Fruit fly (Drosophila melanogaster) whole organism, embryonic: Measurements from ENCODE around the gene CG12009.

ENCODE experiments used
- Adf1 ChIP-seq: fragments of 200-800 bp; sonication (Bioruptor generic); IDR thresholded peaks from 2 replicates; pipeline ENCODE4 v1.3.6; 2022; ENCODE audit warnings: missing biosample characterization, missing genetic modification characterization
- Atf6 ChIP-seq: fragments of 200-800 bp; sonication (Bioruptor generic); IDR thresholded peaks from 2 replicates; pipeline ENCODE4 v1.3.6; 2022; ENCODE audit warnings: missing biosample characterization, missing genetic modification characterization
- BtbVII ChIP-seq: fragments of 200-800 bp; sonication (Bioruptor generic); optimal IDR thresholded peaks from 3 replicates; lab custom pipeline; 2017; ENCODE audit warnings: missing biosample characterization, mild to moderate bottlenecking, missing genetic modification characterization
- Bteb2 ChIP-seq: fragments of 200-800 bp; sonication (Bioruptor generic); optimal IDR thresholded peaks from 2 replicates; lab custom pipeline; 2016; ENCODE audit warnings: missing biosample characterization, missing genetic modification characterization
- CG10654 ChIP-seq: fragments of 200-800 bp; sonication (Bioruptor generic); optimal IDR thresholded peaks from 2 replicates; lab custom pipeline; 2016; ENCODE audit warnings: missing biosample characterization, missing genetic modification characterization
- CG10959 ChIP-seq: fragments of 200-800 bp; sonication (Bioruptor generic); IDR thresholded peaks from 2 replicates; pipeline ENCODE4 v1.3.6; 2022; ENCODE audit warnings: missing biosample characterization, missing genetic modification characterization
- CG14050 ChIP-seq: fragments of 200-800 bp; sonication (Bioruptor generic); IDR thresholded peaks from 3 replicates; pipeline ENCODE4 v1.3.6; 2022; ENCODE audit warnings: missing biosample characterization, missing genetic modification characterization
- CG15601 ChIP-seq: fragments of 200-800 bp; sonication (Bioruptor generic); optimal IDR thresholded peaks from 3 replicates; lab custom pipeline; 2019; ENCODE audit warnings: missing biosample characterization, mild to moderate bottlenecking, missing genetic modification characterization, moderate library complexity
- CG1603 ChIP-seq: fragments of 200-800 bp; sonication (Bioruptor generic); optimal IDR thresholded peaks from 2 replicates; lab custom pipeline; 2019; ENCODE audit warnings: missing biosample characterization, mild to moderate bottlenecking, missing genetic modification characterization, moderate library complexity
- CG16863 ChIP-seq: fragments of 200-800 bp; sonication (Bioruptor generic); optimal IDR thresholded peaks from 3 replicates; lab custom pipeline; 2016; ENCODE audit warnings: missing biosample characterization, missing genetic modification characterization
- CG17829 ChIP-seq: fragments of 200-800 bp; optimal IDR thresholded peaks from 2 replicates; lab custom pipeline; 2019; ENCODE audit warnings: missing biosample characterization, mild to moderate bottlenecking, missing genetic modification characterization, moderate library complexity
- CG2116 ChIP-seq: fragments of 200-800 bp; sonication (Bioruptor generic); optimal IDR thresholded peaks from 3 replicates; lab custom pipeline; 2018; ENCODE audit warnings: missing biosample characterization, mild to moderate bottlenecking, missing genetic modification characterization
- CG34422 ChIP-seq: fragments of 200-800 bp; sonication (Bioruptor generic); IDR thresholded peaks from 3 replicates; pipeline ENCODE4 v1.3.6; 2022; ENCODE audit warnings: missing biosample characterization, missing genetic modification characterization
- H15 ChIP-seq: fragments of 200-800 bp; sonication (Bioruptor generic); IDR thresholded peaks from 3 replicates; pipeline ENCODE4 v1.3.6; 2022; ENCODE audit warnings: missing biosample characterization, missing genetic modification characterization
- Max ChIP-seq: fragments of 200-800 bp; sonication (Bioruptor generic); optimal IDR thresholded peaks from 2 replicates; lab custom pipeline; 2016; ENCODE audit warnings: missing biosample characterization, mild to moderate bottlenecking, missing genetic modification characterization
- Oaz ChIP-seq: fragments of 200-800 bp; sonication (Bioruptor generic); IDR thresholded peaks from 2 replicates; pipeline ENCODE4 v1.3.6; 2022; ENCODE audit warnings: missing biosample characterization, missing genetic modification characterization
- Pdp1 ChIP-seq, 2 experiments: fragments of 200-800 bp; sonication (Bioruptor generic); optimal IDR thresholded peaks; 3 replicates each; lab custom pipeline; 2016; ENCODE audit warnings: missing biosample characterization in 2 of 2, missing genetic modification characterization in 2 of 2, mild to moderate bottlenecking in 1 of 2, moderate library complexity in 1 of 2
- Trl ChIP-seq, 3 experiments: fragments of >200 bp in 2 of 3; fragments of 200-800 bp in 1 of 3; sonication (Bioruptor generic) in 1 of 3; optimal IDR thresholded peaks; 2 replicates in 1 of 3; 3 replicates in 2 of 3; lab custom pipeline; 2016 to 2017; ENCODE audit warnings: missing biosample characterization in 1 of 3, missing genetic modification characterization in 1 of 3
- YL-1 ChIP-seq: fragments of 200-800 bp; sonication (Bioruptor generic); optimal IDR thresholded peaks from 3 replicates; lab custom pipeline; 2017; ENCODE audit warnings: missing biosample characterization, mild to moderate bottlenecking, missing genetic modification characterization
- cato ChIP-seq: fragments of 200-800 bp; sonication (Bioruptor generic); optimal IDR thresholded peaks from 2 replicates; lab custom pipeline; 2016; ENCODE audit warnings: missing biosample characterization, missing genetic modification characterization, borderline replicate concordance
- chm ChIP-seq: fragments of 200-800 bp; sonication (Bioruptor generic); IDR thresholded peaks from 2 replicates; pipeline ENCODE4 v1.3.6; 2022; ENCODE audit warnings: missing biosample characterization, missing genetic modification characterization
- corto ChIP-seq: fragments of 200-800 bp; sonication (Bioruptor generic); optimal IDR thresholded peaks from 2 replicates; lab custom pipeline; 2016; ENCODE audit warnings: missing biosample characterization, mild to moderate bottlenecking, missing genetic modification characterization, moderate library complexity
- crp ChIP-seq, 2 experiments: fragments of 200-800 bp; sonication (Bioruptor generic); optimal IDR thresholded peaks; 2 replicates in 1 of 2; 3 replicates in 1 of 2; lab custom pipeline; 2017; ENCODE audit warnings: missing biosample characterization in 2 of 2, missing genetic modification characterization in 2 of 2, mild to moderate bottlenecking in 1 of 2, moderate library complexity in 1 of 2
- disco-r ChIP-seq: fragments of 200-800 bp; sonication (Bioruptor generic); optimal IDR thresholded peaks from 2 replicates; lab custom pipeline; 2016; ENCODE audit warnings: missing biosample characterization, missing genetic modification characterization
- dpn ChIP-seq, 2 experiments: fragments of 200-800 bp; sonication (Bioruptor generic); optimal IDR thresholded peaks; 3 replicates each; lab custom pipeline; 2016; ENCODE audit warnings: missing biosample characterization in 2 of 2, missing genetic modification characterization in 2 of 2
- exex ChIP-seq: fragments of 200-800 bp; sonication (Bioruptor generic); optimal IDR thresholded peaks from 4 replicates; lab custom pipeline; 2018; ENCODE audit warnings: missing biosample characterization, mild to moderate bottlenecking, missing genetic modification characterization, moderate library complexity
- gro ChIP-seq: fragments of 200-800 bp; sonication (Bioruptor generic); optimal IDR thresholded peaks from 2 replicates; lab custom pipeline; 2016; ENCODE audit warnings: missing biosample characterization, missing genetic modification characterization
- gsb ChIP-seq: fragments of 200-800 bp; sonication (Bioruptor generic); IDR thresholded peaks from 2 replicates; pipeline ENCODE4 v1.3.6; 2022; ENCODE audit warnings: missing biosample characterization, missing genetic modification characterization
- lmd ChIP-seq: fragments of 200-800 bp; sonication (Bioruptor generic); IDR thresholded peaks from 2 replicates; pipeline ENCODE4 v1.3.6; 2022; ENCODE audit warnings: missing biosample characterization, missing genetic modification characterization
- maf-S ChIP-seq: fragments of 200-800 bp; sonication (Bioruptor generic); optimal IDR thresholded peaks from 2 replicates; lab custom pipeline; 2016; ENCODE audit warnings: missing biosample characterization, missing genetic modification characterization
- nom ChIP-seq: fragments of 200-800 bp; sonication (Bioruptor generic); optimal IDR thresholded peaks from 2 replicates; lab custom pipeline; 2017; ENCODE audit warnings: missing biosample characterization, missing genetic modification characterization, mild to moderate bottlenecking, moderate library complexity, missing genetic modification reagents
- otp ChIP-seq: fragments of 200-800 bp; sonication (Bioruptor generic); IDR thresholded peaks from 3 replicates; pipeline ENCODE4, ENCODE4 v1.3.6; 2022; ENCODE audit warnings: missing biosample characterization, missing genetic modification characterization
- toy ChIP-seq: fragments of 200-800 bp; sonication (Bioruptor generic); IDR thresholded peaks from 2 replicates; pipeline ENCODE4 v1.3.6; 2022; ENCODE audit warnings: missing biosample characterization, missing genetic modification characterization
- yki ChIP-seq: fragments of >200 bp; optimal IDR thresholded peaks from 3 replicates; lab custom pipeline; 2018
- zf30C ChIP-seq: fragments of 200-800 bp; sonication (Bioruptor generic); optimal IDR thresholded peaks from 3 replicates; lab custom pipeline; 2018; ENCODE audit warnings: missing biosample characterization, mild to moderate bottlenecking, missing genetic modification characterization

Gene CG12009

DNA sequence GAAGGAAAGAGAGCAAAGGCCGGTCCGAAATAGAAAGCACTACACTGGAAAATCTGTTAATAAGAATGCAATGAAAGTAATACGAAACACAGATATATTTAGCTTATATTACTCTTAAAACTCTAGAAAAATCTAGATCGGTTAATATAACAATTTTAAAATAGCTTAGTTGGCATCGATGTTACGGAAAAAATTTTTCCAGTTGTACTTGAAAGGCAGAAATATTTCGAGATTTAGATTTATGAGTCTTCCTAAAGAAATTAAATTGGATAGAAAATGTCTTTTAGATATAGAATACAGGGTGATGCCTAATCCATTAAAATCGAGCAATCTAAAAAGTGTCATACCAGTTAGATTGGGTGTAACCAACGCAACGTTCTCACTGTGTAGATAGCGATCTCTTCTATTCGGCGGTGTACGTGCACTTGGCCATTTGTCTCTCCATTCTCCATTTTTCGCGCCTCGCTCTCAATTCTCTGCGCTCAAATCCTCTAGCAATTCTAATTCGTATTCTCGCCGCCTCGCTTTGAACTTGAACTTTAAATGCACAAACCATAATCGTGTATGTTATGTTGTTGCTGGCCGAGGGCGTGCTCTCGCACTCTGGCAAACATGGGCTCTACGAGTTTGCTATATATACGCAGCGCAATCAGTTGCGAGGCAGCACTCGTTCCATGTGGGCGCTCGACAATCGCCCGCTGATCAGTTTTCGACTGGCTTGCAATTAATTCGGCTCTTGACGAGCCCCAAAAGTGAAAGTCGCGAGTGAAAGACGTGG is 41.1 kb upstream of the CG12009 start (continued):
- peak; percentile 95 to 96 for TF ChIP-seq dpn (GFP tag; optimal IDR thresholded peaks at IDR 0.05; lab: Kevin White, UChicago)
- peak; percentile 91 for TF ChIP-seq zf30C (GFP tag; lab: Kevin White, UChicago)
- peak; percentile 88 for TF ChIP-seq H15 (GFP tag; lab: Robert Waterston, UW)
- peak; percentile 91 for TF ChIP-seq BtbVII (GFP tag; lab: Kevin White, UChicago)
- peak; percentile 66 for TF ChIP-seq CG10959 (GFP tag; lab: Robert Waterston, UW)
- peak; percentile 79; the same call in 2 of the 3 replicates for TF ChIP-seq CG34422 (GFP tag; lab: Robert Waterston, UW)
- TF ChIP-seq CG14050 (GFP tag; lab: Robert Waterston, UW) = peak; percentile 60; the same call in 2 of the 3 replicates
- peak; percentile 73 to 89 for TF ChIP-seq Trl (optimal IDR thresholded peaks at IDR 0.05; lab: Kevin White, UChicago)
- peak; percentile 87 for TF ChIP-seq Trl (GFP tag; optimal IDR thresholded peaks at IDR 0.05; lab: Kevin White, UChicago)
- peak; percentile 96 for TF ChIP-seq CG16863
- peak; percentile 90 for TF ChIP-seq maf-S (GFP tag; lab: Kevin White, UChicago)
- peak; percentile 86; the same call in 1 of the 2 replicates for TF ChIP-seq Atf6 (GFP tag; lab: Robert Waterston, UW)
- no peak for TF ChIP-seq nom (GFP tag; lab: Kevin White, UChicago)
- peak; percentile 69 for TF ChIP-seq CG1603
- peak; percentile 67 for TF ChIP-seq gsb (GFP tag; lab: Robert Waterston, UW)
- TF ChIP-seq chm = no peak
- peak; percentile 94 for TF ChIP-seq Max (GFP tag; lab: Kevin White, UChicago)
- TF ChIP-seq CG10654 = peak; percentile 83
- TF ChIP-seq yki (lab: Kevin White, UChicago) = peak; percentile 6
- peak; percentile 94 for TF ChIP-seq disco-r
- TF ChIP-seq Bteb2 (GFP tag; lab: Kevin White, UChicago) = peak; percentile 96
- no peak for TF ChIP-seq toy
- TF ChIP-seq cato (GFP tag; lab: Kevin White, UChicago) = peak; percentile 96
- TF ChIP-seq YL-1 (GFP tag; lab: Kevin White, UChicago) = peak; percentile 81
- TF ChIP-seq crp (GFP tag; optimal IDR thresholded peaks at IDR 0.05; lab: Kevin White, UChicago) = peak in 1 of 2 experiments; percentile 67
- peak; percentile 94 for TF ChIP-seq CG15601
- TF ChIP-seq CG17829 (tag; lab: Kevin White, UChicago) = peak; percentile 95
- peak; percentile 93 for TF ChIP-seq lmd (GFP tag; lab: Robert Waterston, UW)
- TF ChIP-seq Adf1 (GFP tag; lab: Robert Waterston, UW) = peak; percentile 33
- TF ChIP-seq Oaz (GFP tag; lab: Robert Waterston, UW) = peak; percentile 66
- TF ChIP-seq Pdp1 (GFP tag; optimal IDR thresholded peaks at IDR 0.05; lab: Kevin White, UChicago) = peak; percentile 92 to 96
- peak; percentile 68 for TF ChIP-seq CG2116 (GFP tag; lab: Kevin White, UChicago)
- peak; percentile 77 for TF ChIP-seq otp (GFP tag; lab: Robert Waterston, UW)
- TF ChIP-seq, all 482 proteins: peak for 415

DNA sequence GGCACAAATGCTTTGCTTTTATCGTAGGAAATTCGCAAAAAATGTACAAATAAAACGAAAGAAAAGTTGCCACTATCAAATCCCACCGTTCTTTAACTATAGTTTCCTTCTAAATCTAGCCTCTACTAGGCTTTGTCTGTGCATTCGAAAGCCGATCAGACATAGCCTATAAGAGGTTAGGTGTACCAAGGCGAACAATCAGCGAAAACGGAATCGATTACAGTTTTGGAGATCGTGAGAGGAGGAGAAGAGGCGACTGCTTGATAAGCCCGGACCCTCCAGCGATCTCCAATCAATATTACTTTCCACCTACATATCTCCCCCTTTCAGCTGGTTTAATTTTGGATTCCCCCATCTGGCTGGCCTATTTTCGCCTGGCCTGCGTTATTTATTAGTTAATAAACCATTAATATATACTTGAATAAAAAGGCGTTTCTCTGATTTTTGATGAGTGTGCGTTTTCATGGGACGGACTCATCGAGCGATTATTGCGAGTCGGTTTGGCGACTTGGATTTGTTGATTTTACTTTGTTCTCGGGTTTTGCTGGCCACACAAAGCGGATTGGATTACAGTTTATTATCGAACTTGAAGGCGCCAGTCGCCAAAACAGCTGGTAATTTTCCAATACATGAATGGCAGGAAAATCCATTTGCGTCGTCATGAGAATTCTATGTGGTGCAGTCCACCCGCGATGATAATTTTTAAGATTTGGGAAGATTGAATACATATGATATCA is 40.2 kb upstream of the CG12009 start:
- TF ChIP-seq exex (tag; lab: Kevin White, UChicago) (peak; percentile 7), corto (peak; percentile 37), gro (GFP tag; lab: Kevin White, UChicago) (no peak)
- TF ChIP-seq, all 482 proteins: peak for 2
